In genomic region chr2L:1473427-1473826, dm6 we compare ENCODE assay signal across 1 fruit fly cellular context.
A peak's percentile ranks its signal among the peaks of the same experiment; 100 is the strongest.
TF ChIP-seq lines count a peak whose summit lies in the region.

No protein-coding gene starts in this region.

TF ChIP-seq in whole organism, embryonic, 481 proteins besides CTCF, POLR2A, EP300 and RAD21 (continued from another document and continues in another):
- TF ChIP-seq CG17829 (tag; optimal IDR thresholded peaks at IDR 0.05; lab: Kevin White, UChicago) (peak; percentile 70), Camta (GFP tag; optimal IDR thresholded peaks at IDR 0.05; lab: Kevin White, UChicago) (peak; percentile 26), CG8478 (optimal IDR thresholded peaks at IDR 0.05; lab: Kevin White, UChicago) (no peak), nom (GFP tag; optimal IDR thresholded peaks at IDR 0.05; lab: Kevin White, UChicago) (no peak), CG11398 (GFP tag; optimal IDR thresholded peaks at IDR 0.05; lab: Kevin White, UChicago) (no peak), CG6765 (GFP tag; optimal IDR thresholded peaks at IDR 0.05; lab: Kevin White, UChicago) (no peak), Trl (optimal IDR thresholded peaks at IDR 0.05; lab: Kevin White, UChicago) (no peak), Trl (GFP tag; optimal IDR thresholded peaks at IDR 0.05; lab: Kevin White, UChicago) (peak; percentile 2), CG43689 (GFP tag; IDR thresholded peaks at IDR 0.05; lab: Robert Waterston, UW) (no peak), CG12071 (GFP tag; optimal IDR thresholded peaks at IDR 0.05; lab: Kevin White, UChicago) (no peak), wor (GFP tag; IDR thresholded peaks at IDR 0.05; lab: Robert Waterston, UW) (no peak), ken (GFP tag; IDR thresholded peaks at IDR 0.05; lab: Robert Waterston, UW) (peak; percentile 56; the same call in 1 of the 3 replicates), CG11560 (tag; IDR thresholded peaks at IDR 0.05; lab: Robert Waterston, UW) (no peak), CG9797 (GFP tag; optimal IDR thresholded peaks at IDR 0.05; lab: Kevin White, UChicago) (no peak), CG33557 (GFP tag; optimal IDR thresholded peaks at IDR 0.05; lab: Kevin White, UChicago) (no peak), CG16813 (GFP tag; IDR thresholded peaks at IDR 0.05; lab: Robert Waterston, UW; ENCODE audit: partially characterized antibody) (no peak), zfh1 (GFP tag; IDR thresholded peaks at IDR 0.05; lab: Robert Waterston, UW) (peak; percentile 87), lov (optimal IDR thresholded peaks at IDR 0.05; lab: Kevin White, UChicago) (no peak), lov (GFP tag; IDR thresholded peaks at IDR 0.05; lab: Robert Waterston, UW) (peak; percentile 72; the same call in 2 of the 3 replicates), ato (GFP tag; IDR thresholded peaks at IDR 0.05; lab: Robert Waterston, UW; ENCODE audit: partially characterized antibody) (no peak), CG10959 (GFP tag; IDR thresholded peaks at IDR 0.05; lab: Robert Waterston, UW) (peak; percentile 80), hbn (GFP tag; IDR thresholded peaks at IDR 0.05; lab: Robert Waterston, UW; ENCODE audit: partially characterized antibody) (no peak), CG6813 (GFP tag; optimal IDR thresholded peaks at IDR 0.05; lab: Kevin White, UChicago) (peak; percentile 10), vvl (GFP tag; IDR thresholded peaks at IDR 0.05; lab: Robert Waterston, UW) (peak; percentile 80), GATAe (GFP tag; conservative IDR thresholded peaks at IDR 0.05; lab: Robert Waterston, UW) (no peak), CG8924 (tag; optimal IDR thresholded peaks at IDR 0.05; lab: Kevin White, UChicago) (peak; percentile 52), CG1602 (GFP tag; optimal IDR thresholded peaks at IDR 0.05; lab: Kevin White, UChicago) (peak; percentile 18), lab (GFP tag; optimal IDR thresholded peaks at IDR 0.05; lab: Kevin White, UChicago) (peak; percentile 43), HHEX (GFP tag; optimal IDR thresholded peaks at IDR 0.05; lab: Kevin White, UChicago) (peak; percentile 24), ems (GFP tag; optimal IDR thresholded peaks at IDR 0.05; lab: Kevin White, UChicago) (no peak), NFAT (GFP tag; IDR thresholded peaks at IDR 0.05; lab: Robert Waterston, UW) (no peak), Sox100B (GFP tag; optimal IDR thresholded peaks at IDR 0.05; lab: Kevin White, UChicago) (peak; percentile 3), CG32772 (GFP tag; IDR thresholded peaks at IDR 0.05; lab: Robert Waterston, UW) (peak; percentile 68), dati (GFP tag; IDR thresholded peaks at IDR 0.05; lab: Robert Waterston, UW) (no peak), ac (GFP tag; optimal IDR thresholded peaks at IDR 0.05; lab: Kevin White, UChicago) (no peak), gro (GFP tag; optimal IDR thresholded peaks at IDR 0.05; lab: Kevin White, UChicago) (no peak), ssp (GFP tag; IDR thresholded peaks at IDR 0.05; lab: Robert Waterston, UW) (peak; percentile 31; the same call in 1 of the 2 replicates), CG3995 (GFP tag; optimal IDR thresholded peaks at IDR 0.05; lab: Kevin White, UChicago) (no peak), nerfin-1 (tag; optimal IDR thresholded peaks at IDR 0.05; lab: Kevin White, UChicago) (no peak), Ptx1 (GFP tag; IDR thresholded peaks at IDR 0.05; lab: Robert Waterston, UW) (peak; percentile 62; the same call in 1 of the 2 replicates), CG4424 (GFP tag; optimal IDR thresholded peaks at IDR 0.05; lab: Kevin White, UChicago) (peak; percentile 44), CG14667 (GFP tag; IDR thresholded peaks at IDR 0.05; lab: Robert Waterston, UW) (peak; percentile 55; the same call in 1 of the 2 replicates), CG2202 (tag; optimal IDR thresholded peaks at IDR 0.05; lab: Kevin White, UChicago) (peak; percentile 5), ATbp (GFP tag; optimal IDR thresholded peaks at IDR 0.05; lab: Kevin White, UChicago) (peak; percentile 24), Bgb (GFP tag; IDR thresholded peaks at IDR 0.05; lab: Robert Waterston, UW; ENCODE audit: partially characterized antibody) (no peak), CG3163 (GFP tag; optimal IDR thresholded peaks at IDR 0.05; lab: Kevin White, UChicago) (no peak), Deaf1 (tag; optimal IDR thresholded peaks at IDR 0.05; lab: Kevin White, UChicago) (no peak), ftz-f1 (GFP tag; optimal IDR thresholded peaks at IDR 0.05; lab: Kevin White, UChicago) (no peak), tna (GFP tag; IDR thresholded peaks at IDR 0.05; lab: Robert Waterston, UW; ENCODE audit: partially characterized antibody) (no peak), Sry-δ (GFP tag; optimal IDR thresholded peaks at IDR 0.05; lab: Kevin White, UChicago) (no peak), h (optimal IDR thresholded peaks at IDR 0.05; lab: Kevin White, UChicago) (no peak), sisA (GFP tag; IDR thresholded peaks at IDR 0.05; lab: Robert Waterston, UW) (peak; percentile 47), sob (GFP tag; IDR thresholded peaks at IDR 0.05; lab: Robert Waterston, UW) (peak; percentile 49; the same call in 1 of the 2 replicates), shn (GFP tag; optimal IDR thresholded peaks at IDR 0.05; lab: Kevin White, UChicago) (no peak), row (GFP tag; IDR thresholded peaks at IDR 0.05; lab: Robert Waterston, UW) (peak; percentile 85), chinmo (GFP tag; IDR thresholded peaks at IDR 0.05; lab: Robert Waterston, UW; ENCODE audit: partially characterized antibody) (0 out of 4 replicates have a peak, but pooled peaks have one; percentile 56), stc (GFP tag; IDR thresholded peaks at IDR 0.05; lab: Robert Waterston, UW) (no peak), Atf3 (GFP tag; optimal IDR thresholded peaks at IDR 0.05; lab: Kevin White, UChicago) (no peak), Spps (tag; optimal IDR thresholded peaks at IDR 0.05; lab: Kevin White, UChicago) (no peak), ash1 (GFP tag; optimal IDR thresholded peaks at IDR 0.05; lab: Kevin White, UChicago) (no peak), Asciz (GFP tag; optimal IDR thresholded peaks at IDR 0.05; lab: Kevin White, UChicago) (no peak), trem (tag; optimal IDR thresholded peaks at IDR 0.05; lab: Kevin White, UChicago) (peak; percentile 5), Lim3 (GFP tag; IDR thresholded peaks at IDR 0.05; lab: Robert Waterston, UW) (no peak), Hey (tag; optimal IDR thresholded peaks at IDR 0.05; lab: Kevin White, UChicago) (peak; percentile 47), Sin3A (optimal IDR thresholded peaks at IDR 0.05; lab: Kevin White, UChicago) (no peak), crp (GFP tag; optimal IDR thresholded peaks at IDR 0.05; lab: Kevin White, UChicago) (no peak), CG17802 (tag; optimal IDR thresholded peaks at IDR 0.05; lab: Kevin White, UChicago) (no peak), sc (optimal IDR thresholded peaks at IDR 0.05; lab: Kevin White, UChicago) (no peak), sc (GFP tag; optimal IDR thresholded peaks at IDR 0.05; lab: Kevin White, UChicago) (peak; percentile 16), bsh (GFP tag; optimal IDR thresholded peaks at IDR 0.05; lab: Kevin White, UChicago) (peak in 1 of 2 experiments; percentile 55), gt (GFP tag; IDR thresholded peaks at IDR 0.05; lab: Robert Waterston, UW) (peak; percentile 45; the same call in 1 of the 2 replicates), eyg (GFP tag; optimal IDR thresholded peaks at IDR 0.05; lab: Kevin White, UChicago) (no peak), p53 (GFP tag; optimal IDR thresholded peaks at IDR 0.05; lab: Kevin White, UChicago) (no peak), CG7839 (tag; optimal IDR thresholded peaks at IDR 0.05; lab: Kevin White, UChicago) (peak; percentile 56), CG8388 (GFP tag; optimal IDR thresholded peaks at IDR 0.05; lab: Kevin White, UChicago) (peak; percentile 25), ttk (GFP tag; IDR thresholded peaks at IDR 0.05; lab: Robert Waterston, UW) (peak; percentile 26; the same call in 1 of the 2 replicates), Hr51 (GFP tag; optimal IDR thresholded peaks at IDR 0.05; lab: Kevin White, UChicago) (peak; percentile 4 to 14), CG31224 (GFP tag; IDR thresholded peaks at IDR 0.05; lab: Robert Waterston, UW) (no peak), Ets65A (GFP tag; lab: Kevin White, UChicago) (no peak), fd102C (GFP tag; optimal IDR thresholded peaks at IDR 0.05; lab: Kevin White, UChicago) (no peak), grn (GFP tag; optimal IDR thresholded peaks at IDR 0.05; lab: Kevin White, UChicago) (no peak), CG17361 (GFP tag; IDR thresholded peaks at IDR 0.05; lab: Robert Waterston, UW) (peak; percentile 44; the same call in 1 of the 3 replicates), CG9932 (GFP tag; IDR thresholded peaks at IDR 0.05; lab: Robert Waterston, UW) (peak; percentile 33; the same call in 1 of the 2 replicates), nerfin-2 (GFP tag; IDR thresholded peaks at IDR 0.05; lab: Robert Waterston, UW; ENCODE audit: partially characterized antibody) (no peak), Tbp (GFP tag; optimal IDR thresholded peaks at IDR 0.05; lab: Kevin White, UChicago) (no peak), B-H2 (GFP tag; optimal IDR thresholded peaks at IDR 0.05; lab: Kevin White, UChicago) (no peak), CG31441 (GFP tag; IDR thresholded peaks at IDR 0.05; lab: Robert Waterston, UW) (no peak), CG1792 (GFP tag; optimal IDR thresholded peaks at IDR 0.05; lab: Kevin White, UChicago) (no peak), ci (GFP tag; IDR thresholded peaks at IDR 0.05; lab: Robert Waterston, UW) (peak; percentile 59; the same call in 2 of the 3 replicates), Lpt (GFP tag; optimal IDR thresholded peaks at IDR 0.05; lab: Kevin White, UChicago) (no peak), CG4282 (GFP tag; optimal IDR thresholded peaks at IDR 0.05; lab: Kevin White, UChicago) (no peak), chn (GFP tag; optimal IDR thresholded peaks at IDR 0.05; lab: Kevin White, UChicago) (peak; percentile 52), Scr (GFP tag; IDR thresholded peaks at IDR 0.05; lab: Robert Waterston, UW; ENCODE audit: partially characterized antibody) (no peak), CG17612 (GFP tag; IDR thresholded peaks at IDR 0.05; lab: Robert Waterston, UW) (no peak), Sry-β (GFP tag; optimal IDR thresholded peaks at IDR 0.05; lab: Kevin White, UChicago) (no peak), CG14860 (GFP tag; IDR thresholded peaks at IDR 0.05; lab: Robert Waterston, UW; ENCODE audit: partially characterized antibody) (no peak), CG3726 (GFP tag; IDR thresholded peaks at IDR 0.05; lab: Robert Waterston, UW) (no peak), odd (GFP tag; optimal IDR thresholded peaks at IDR 0.05; lab: Kevin White, UChicago) (no peak), Dek (tag; optimal IDR thresholded peaks at IDR 0.05; lab: Kevin White, UChicago) (no peak), sna (GFP tag; IDR thresholded peaks at IDR 0.05; lab: Robert Waterston, UW; ENCODE audit: partially characterized antibody) (no peak), CG9727 (GFP tag; optimal IDR thresholded peaks at IDR 0.05; lab: Kevin White, UChicago) (peak; percentile 66), CG18262 (tag; optimal IDR thresholded peaks at IDR 0.05; lab: Kevin White, UChicago) (peak; percentile 74), CG30403 (GFP tag; optimal IDR thresholded peaks at IDR 0.05; lab: Kevin White, UChicago) (peak; percentile 38), CG4617 (GFP tag; optimal IDR thresholded peaks at IDR 0.05; lab: Kevin White, UChicago; ENCODE audit: borderline replicate concordance) (no peak), Taf1 (GFP tag; IDR thresholded peaks at IDR 0.05; lab: Robert Waterston, UW) (no peak), dm (GFP tag; optimal IDR thresholded peaks at IDR 0.05; lab: Kevin White, UChicago) (no peak), CG3847 (GFP tag; IDR thresholded peaks at IDR 0.05; lab: Robert Waterston, UW) (0 out of 2 replicates have a peak, but pooled peaks have one; percentile 12), CG8089 (GFP tag; optimal IDR thresholded peaks at IDR 0.05; lab: Kevin White, UChicago) (no peak), tap (tag; optimal IDR thresholded peaks at IDR 0.05; lab: Kevin White, UChicago) (no peak), MTF-1 (GFP tag; optimal IDR thresholded peaks at IDR 0.05; lab: Kevin White, UChicago; ENCODE audit: borderline replicate concordance) (no peak), lilli (GFP tag; optimal IDR thresholded peaks at IDR 0.05; lab: Kevin White, UChicago) (peak; percentile 27), mam (GFP tag; optimal IDR thresholded peaks at IDR 0.05; lab: Kevin White, UChicago) (peak; percentile 41), CG1603 (tag; optimal IDR thresholded peaks at IDR 0.05; lab: Kevin White, UChicago) (peak; percentile 68), CG7745 (tag; optimal IDR thresholded peaks at IDR 0.05; lab: Kevin White, UChicago) (no peak), insv (GFP tag; optimal IDR thresholded peaks at IDR 0.05; lab: Kevin White, UChicago) (no peak), CG7357 (GFP tag; IDR thresholded peaks at IDR 0.05; lab: Robert Waterston, UW) (peak; percentile 41; the same call in 1 of the 3 replicates), run (tag; optimal IDR thresholded peaks at IDR 0.05; lab: Kevin White, UChicago) (no peak), Mad (GFP tag; optimal IDR thresholded peaks at IDR 0.05; lab: Kevin White, UChicago) (no peak), B-H1 (GFP tag; IDR thresholded peaks at IDR 0.05; lab: Robert Waterston, UW) (peak; percentile 51), CG17328 (GFP tag; IDR thresholded peaks at IDR 0.05; lab: Robert Waterston, UW) (peak; percentile 52; the same call in 1 of the 2 replicates), aop (GFP tag; IDR thresholded peaks at IDR 0.05; lab: Robert Waterston, UW) (no peak), wek (GFP tag; optimal IDR thresholded peaks at IDR 0.05; lab: Kevin White, UChicago) (no peak), CG17385 (GFP tag; optimal IDR thresholded peaks at IDR 0.05; lab: Kevin White, UChicago) (no peak), CG3281 (GFP tag; optimal IDR thresholded peaks at IDR 0.05; lab: Kevin White, UChicago) (no peak), H15 (GFP tag; IDR thresholded peaks at IDR 0.05; lab: Robert Waterston, UW) (peak; percentile 56; the same call in 1 of the 3 replicates), CG4404 (GFP tag; IDR thresholded peaks at IDR 0.05; lab: Robert Waterston, UW) (peak; percentile 79), CG8359 (GFP tag; optimal IDR thresholded peaks at IDR 0.05; lab: Kevin White, UChicago; ENCODE audit: borderline replicate concordance) (no peak), ERR (GFP tag; optimal IDR thresholded peaks at IDR 0.05; lab: Kevin White, UChicago) (no peak), amos (GFP tag; IDR thresholded peaks at IDR 0.05; lab: Robert Waterston, UW; ENCODE audit: partially characterized antibody) (no peak), otp (GFP tag; IDR thresholded peaks at IDR 0.05; lab: Robert Waterston, UW) (peak; percentile 65; the same call in 2 of the 3 replicates), CG10267 (tag; optimal IDR thresholded peaks at IDR 0.05; lab: Kevin White, UChicago) (peak; percentile 36), exex (tag; optimal IDR thresholded peaks at IDR 0.05; lab: Kevin White, UChicago) (no peak)
